Fruit fly (Drosophila melanogaster): ENCODE measurements around the gene Claspin.

Claspin gene

dm6 chr3L:4313299-4313698 lies at the start of gene Claspin:
Gene Claspin (plus strand): TSS chr3L:4313483.
- no peak for TF ChIP-seq psq (optimal IDR thresholded peaks at IDR 0.05)
- no peak for TF ChIP-seq Dll (optimal IDR thresholded peaks at IDR 0.05)
- no peak for TF ChIP-seq usp (GFP tag; optimal IDR thresholded peaks at IDR 0.05)
- no peak for TF ChIP-seq EcR (GFP tag; optimal IDR thresholded peaks at IDR 0.05)
- no peak for TF ChIP-seq pan (optimal IDR thresholded peaks at IDR 0.05)
- TF ChIP-seq CG8478 (optimal IDR thresholded peaks at IDR 0.05): no peak

dm6 chr3L:4263502-4263901 lies 49.8 kb upstream of the Claspin start, which contains the start of gene CG1273:
Gene CG1273 (plus strand): TSS chr3L:4263719.
- TF ChIP-seq psq (optimal IDR thresholded peaks at IDR 0.05) (no peak), Dll (optimal IDR thresholded peaks at IDR 0.05) (no peak), usp (GFP tag; optimal IDR thresholded peaks at IDR 0.05) (no peak), EcR (GFP tag; optimal IDR thresholded peaks at IDR 0.05) (no peak), CG8478 (optimal IDR thresholded peaks at IDR 0.05) (no peak), pan (optimal IDR thresholded peaks at IDR 0.05) (no peak)

dm6 chr3L:4264963-4265362 lies 48.3 kb upstream of the Claspin start:
- TF ChIP-seq EcR (GFP tag; optimal IDR thresholded peaks at IDR 0.05) (no peak), CG8478 (optimal IDR thresholded peaks at IDR 0.05) (no peak), psq (optimal IDR thresholded peaks at IDR 0.05) (no peak), Dll (optimal IDR thresholded peaks at IDR 0.05) (no peak), pan (optimal IDR thresholded peaks at IDR 0.05) (no peak), usp (GFP tag; optimal IDR thresholded peaks at IDR 0.05) (no peak)

dm6 chr3L:4265836-4266235 lies 47.4 kb upstream of the Claspin start:
- TF ChIP-seq usp (GFP tag; optimal IDR thresholded peaks at IDR 0.05) (no peak), Dll (optimal IDR thresholded peaks at IDR 0.05) (no peak), CG8478 (optimal IDR thresholded peaks at IDR 0.05) (no peak), EcR (GFP tag; optimal IDR thresholded peaks at IDR 0.05) (no peak), pan (optimal IDR thresholded peaks at IDR 0.05) (no peak), psq (optimal IDR thresholded peaks at IDR 0.05) (no peak)

- TF ChIP-seq usp (GFP tag; optimal IDR thresholded peaks at IDR 0.05): no peak
- TF ChIP-seq CG8478 (optimal IDR thresholded peaks at IDR 0.05): no peak
- no peak for TF ChIP-seq EcR (GFP tag; optimal IDR thresholded peaks at IDR 0.05)
- TF ChIP-seq pan (optimal IDR thresholded peaks at IDR 0.05): no peak
- no peak for TF ChIP-seq psq (optimal IDR thresholded peaks at IDR 0.05)
- TF ChIP-seq Dll (optimal IDR thresholded peaks at IDR 0.05): no peak
These were observed 45.9 kb upstream of the Claspin start, which contains the start of gene CG33764 for dm6 chr3L:4267403-4267802. Gene CG33764 (minus strand): TSS chr3L:4267503.

dm6 chr3L:4269208-4269607 lies 44.1 kb upstream of the Claspin start:
- TF ChIP-seq Dll (optimal IDR thresholded peaks at IDR 0.05) (no peak), CG8478 (optimal IDR thresholded peaks at IDR 0.05) (no peak), pan (optimal IDR thresholded peaks at IDR 0.05) (no peak), usp (GFP tag; optimal IDR thresholded peaks at IDR 0.05) (no peak), EcR (GFP tag; optimal IDR thresholded peaks at IDR 0.05) (no peak), psq (optimal IDR thresholded peaks at IDR 0.05) (no peak)

- TF ChIP-seq EcR (GFP tag; optimal IDR thresholded peaks at IDR 0.05) (no peak), usp (GFP tag; optimal IDR thresholded peaks at IDR 0.05) (no peak), psq (optimal IDR thresholded peaks at IDR 0.05) (no peak), pan (optimal IDR thresholded peaks at IDR 0.05) (no peak), CG8478 (optimal IDR thresholded peaks at IDR 0.05) (no peak), Dll (optimal IDR thresholded peaks at IDR 0.05) (no peak)
These were observed 43.4 kb upstream of the Claspin start for dm6 chr3L:4269920-4270319.

- TF ChIP-seq psq (optimal IDR thresholded peaks at IDR 0.05): no peak
- no peak for TF ChIP-seq EcR (GFP tag; optimal IDR thresholded peaks at IDR 0.05)
- no peak for TF ChIP-seq Dll (optimal IDR thresholded peaks at IDR 0.05)
- no peak for TF ChIP-seq pan (optimal IDR thresholded peaks at IDR 0.05)
- no peak for TF ChIP-seq usp (GFP tag; optimal IDR thresholded peaks at IDR 0.05)
- TF ChIP-seq CG8478 (optimal IDR thresholded peaks at IDR 0.05): no peak
These were observed 42.1 kb upstream of the Claspin start for dm6 chr3L:4270949-4271827.

- TF ChIP-seq CG8478 (optimal IDR thresholded peaks at IDR 0.05) (no peak), pan (optimal IDR thresholded peaks at IDR 0.05) (no peak), psq (optimal IDR thresholded peaks at IDR 0.05) (no peak), EcR (GFP tag; optimal IDR thresholded peaks at IDR 0.05) (peak; percentile 13 to 89), Dll (optimal IDR thresholded peaks at IDR 0.05) (no peak), usp (GFP tag; optimal IDR thresholded peaks at IDR 0.05) (no peak)
These were observed 41.0 kb upstream of the Claspin start for dm6 chr3L:4272167-4272773.

dm6 chr3L:4277796-4278195 lies 35.5 kb upstream of the Claspin start, which contains the start of gene Ctl1:
Gene Ctl1 (plus strand): TSS chr3L:4277962.
- TF ChIP-seq psq (optimal IDR thresholded peaks at IDR 0.05) (no peak), usp (GFP tag; optimal IDR thresholded peaks at IDR 0.05) (no peak), pan (optimal IDR thresholded peaks at IDR 0.05) (no peak), EcR (GFP tag; optimal IDR thresholded peaks at IDR 0.05) (no peak), CG8478 (optimal IDR thresholded peaks at IDR 0.05) (no peak), Dll (optimal IDR thresholded peaks at IDR 0.05) (no peak)

- TF ChIP-seq psq (optimal IDR thresholded peaks at IDR 0.05) (no peak), Dll (optimal IDR thresholded peaks at IDR 0.05) (no peak), CG8478 (optimal IDR thresholded peaks at IDR 0.05) (no peak), EcR (GFP tag; optimal IDR thresholded peaks at IDR 0.05) (no peak), usp (GFP tag; optimal IDR thresholded peaks at IDR 0.05) (no peak)
These were observed 30.7 kb upstream of the Claspin start, which contains the start of gene CG11583 for dm6 chr3L:4282627-4283026. Gene CG11583 (minus strand): TSS chr3L:4282817.
